Fruit fly (Drosophila melanogaster): Measurements from ENCODE around the gene strat.

strat gene

dm6 chr2L:8326414-8327271 lies 6.5 kb downstream of the strat start (continued):
- TF ChIP-seq CG2120 (GFP tag; optimal IDR thresholded peaks at IDR 0.05): peak; percentile 15
- TF ChIP-seq CG34422 (GFP tag; IDR thresholded peaks at IDR 0.05): no peak
- TF ChIP-seq CG6854 (GFP tag; optimal IDR thresholded peaks at IDR 0.05): no peak
- TF ChIP-seq tap (tag; optimal IDR thresholded peaks at IDR 0.05): peak; percentile 1
- TF ChIP-seq PHDP (tag; optimal IDR thresholded peaks at IDR 0.05): peak; percentile 38
- TF ChIP-seq lab (GFP tag; optimal IDR thresholded peaks at IDR 0.05): peak; percentile 46

- peak in 1 of 2 experiments; percentile 11 for TF ChIP-seq crp (GFP tag; optimal IDR thresholded peaks at IDR 0.05)
- TF ChIP-seq chinmo (GFP tag; IDR thresholded peaks at IDR 0.05; ENCODE audit: partially characterized antibody): 0 out of 4 replicates have a peak, but pooled peaks have one; percentile 4
- TF ChIP-seq Mad (GFP tag; optimal IDR thresholded peaks at IDR 0.05): no peak
- TF ChIP-seq CG13894 (tag; optimal IDR thresholded peaks at IDR 0.05): peak; percentile 36
These were observed 7.1 kb downstream of the strat start, which contains the start of gene CG14275 for dm6 chr2L:8327272-8327555. TSS of gene CG14275 (plus strand) at chr2L:8327456.

dm6 chr2L:8327783-8328327 lies 7.7 kb downstream of the strat start:
- TF ChIP-seq emc (GFP tag; optimal IDR thresholded peaks at IDR 0.05) (no peak), gem (tag; optimal IDR thresholded peaks at IDR 0.05) (peak; percentile 61), stc (GFP tag; IDR thresholded peaks at IDR 0.05) (no peak), ranshi (GFP tag; IDR thresholded peaks at IDR 0.05) (no peak), bcd (GFP tag; optimal IDR thresholded peaks at IDR 0.05) (no peak), phol (tag; optimal IDR thresholded peaks at IDR 0.05) (no peak), CG16813 (GFP tag; IDR thresholded peaks at IDR 0.05; ENCODE audit: partially characterized antibody) (no peak), vfl (GFP tag; optimal IDR thresholded peaks at IDR 0.05) (no peak), chinmo (GFP tag; IDR thresholded peaks at IDR 0.05; ENCODE audit: partially characterized antibody) (peak; percentile 71; the same call in 2 of the 4 replicates), CG15269 (tag; optimal IDR thresholded peaks at IDR 0.05) (no peak), CG15514 (GFP tag; optimal IDR thresholded peaks at IDR 0.05) (peak; percentile 45), Hand (GFP tag; optimal IDR thresholded peaks at IDR 0.05) (no peak), tap (tag; optimal IDR thresholded peaks at IDR 0.05) (no peak), amos (GFP tag; IDR thresholded peaks at IDR 0.05; ENCODE audit: partially characterized antibody) (no peak), wdn (GFP tag; IDR thresholded peaks at IDR 0.05) (no peak), CG4820 (GFP tag; optimal IDR thresholded peaks at IDR 0.05) (no peak), CG8765 (GFP tag; IDR thresholded peaks at IDR 0.05) (no peak), CG34376 (GFP tag; optimal IDR thresholded peaks at IDR 0.05) (peak; percentile 64), dm (GFP tag; optimal IDR thresholded peaks at IDR 0.05) (no peak), CG18476 (GFP tag; optimal IDR thresholded peaks at IDR 0.05) (no peak), sug (tag; optimal IDR thresholded peaks at IDR 0.05) (peak; percentile 13), PHDP (tag; optimal IDR thresholded peaks at IDR 0.05) (no peak), Atf-2 (GFP tag; optimal IDR thresholded peaks at IDR 0.05) (no peak), Meics (GFP tag; optimal IDR thresholded peaks at IDR 0.05) (peak; percentile 54), tna (GFP tag; IDR thresholded peaks at IDR 0.05; ENCODE audit: partially characterized antibody) (no peak), CG12659 (GFP tag; optimal IDR thresholded peaks at IDR 0.05) (no peak), cato (GFP tag; optimal IDR thresholded peaks at IDR 0.05; ENCODE audit: borderline replicate concordance) (no peak), Pdp1 (GFP tag; optimal IDR thresholded peaks at IDR 0.05) (peak in 1 of 2 experiments; percentile 51), org-1 (GFP tag; optimal IDR thresholded peaks at IDR 0.05) (no peak)

Measured in whole organism, embryonic.